Fruit fly (Drosophila melanogaster) whole organism, embryonic: Measurements from ENCODE around the gene mag.

Source experiments
- Abd-B ChIP-seq: fragments of 200-800 bp; sonication (Bioruptor generic); optimal IDR thresholded peaks from 2 replicates; lab custom pipeline; 2018; ENCODE audit warnings: missing biosample characterization, mild to moderate bottlenecking, missing genetic modification characterization, moderate library complexity
- CG10209 ChIP-seq: fragments of 200-800 bp; sonication (Bioruptor generic); optimal IDR thresholded peaks from 3 replicates; lab custom pipeline; 2017; ENCODE audit warnings: missing biosample characterization, mild to moderate bottlenecking, missing genetic modification characterization, missing genetic modification reagents
- CG10431 ChIP-seq: fragments of 200-800 bp; sonication (Bioruptor generic); optimal IDR thresholded peaks from 3 replicates; lab custom pipeline; 2018; ENCODE audit warnings: missing biosample characterization, mild to moderate bottlenecking, missing genetic modification characterization
- CG12769 ChIP-seq: fragments of 200-800 bp; sonication (Bioruptor generic); optimal IDR thresholded peaks from 2 replicates; lab custom pipeline; 2019; ENCODE audit warnings: missing biosample characterization, mild to moderate bottlenecking, missing genetic modification characterization, moderate library complexity
- CG13424 ChIP-seq: fragments of 200-800 bp; sonication (Bioruptor generic); optimal IDR thresholded peaks from 2 replicates; lab custom pipeline; 2019; ENCODE audit warnings: missing biosample characterization, mild to moderate bottlenecking, missing genetic modification characterization, moderate library complexity
- CG13775 ChIP-seq: fragments of 200-800 bp; sonication (Bioruptor generic); optimal IDR thresholded peaks from 3 replicates; lab custom pipeline; 2017; ENCODE audit warnings: missing biosample characterization, mild to moderate bottlenecking, missing genetic modification characterization
- CG14667 ChIP-seq: fragments of 200-800 bp; sonication (Bioruptor generic); IDR thresholded peaks from 2 replicates; pipeline ENCODE4 v1.3.6; 2022; ENCODE audit warnings: missing biosample characterization, missing genetic modification characterization
- CG1529 ChIP-seq: fragments of 200-800 bp; sonication (Bioruptor generic); optimal IDR thresholded peaks from 3 replicates; lab custom pipeline; 2018; ENCODE audit warnings: missing biosample characterization, missing genetic modification characterization
- CG1603 ChIP-seq: fragments of 200-800 bp; sonication (Bioruptor generic); optimal IDR thresholded peaks from 2 replicates; lab custom pipeline; 2019; ENCODE audit warnings: missing biosample characterization, mild to moderate bottlenecking, missing genetic modification characterization, moderate library complexity
- CG17568 ChIP-seq: fragments of 200-800 bp; sonication (Bioruptor generic); optimal IDR thresholded peaks from 2 replicates; lab custom pipeline; 2018; ENCODE audit warnings: missing biosample characterization, mild to moderate bottlenecking, missing genetic modification characterization, moderate library complexity
- CG18619 ChIP-seq: fragments of 200-800 bp; sonication (Bioruptor generic); optimal IDR thresholded peaks from 3 replicates; lab custom pipeline; 2017; ENCODE audit warnings: missing biosample characterization, mild to moderate bottlenecking, missing genetic modification characterization
- CG3838 ChIP-seq: fragments of 200-800 bp; sonication (Bioruptor generic); optimal IDR thresholded peaks from 3 replicates; lab custom pipeline; 2016; ENCODE audit warnings: missing biosample characterization, missing genetic modification characterization
- CG7372 ChIP-seq: fragments of 200-800 bp; sonication (Bioruptor generic); IDR thresholded peaks from 2 replicates; pipeline ENCODE4 v1.3.6; 2022; ENCODE audit warnings: missing biosample characterization, missing genetic modification characterization
- CG8924 ChIP-seq: fragments of 200-800 bp; optimal IDR thresholded peaks from 3 replicates; lab custom pipeline; 2019; ENCODE audit warnings: missing biosample characterization, mild to moderate bottlenecking, missing genetic modification characterization, moderate library complexity
- CG9437 ChIP-seq: fragments of 200-800 bp; sonication (Bioruptor generic); optimal IDR thresholded peaks from 2 replicates; lab custom pipeline; 2018; ENCODE audit warnings: missing biosample characterization, mild to moderate bottlenecking, missing genetic modification characterization
- CTCF ChIP-seq: fragments of 200-800 bp; sonication (Bioruptor generic); optimal IDR thresholded peaks from 2 replicates; lab custom pipeline; 2017; ENCODE audit warnings: missing biosample characterization, mild to moderate bottlenecking, missing genetic modification characterization, moderate library complexity
- Fer1 ChIP-seq: fragments of 200-800 bp; sonication (Bioruptor generic); optimal IDR thresholded peaks from 2 replicates; lab custom pipeline; 2017; ENCODE audit warnings: missing biosample characterization, mild to moderate bottlenecking, missing genetic modification characterization
- Gug ChIP-seq: fragments of 200-800 bp; sonication (Bioruptor generic); IDR thresholded peaks from 4 replicates; pipeline ENCODE4 v1.3.6; 2022; ENCODE audit warnings: missing biosample characterization, missing genetic modification characterization
- Hr3 ChIP-seq: fragments of 200-800 bp; sonication (Bioruptor generic); optimal IDR thresholded peaks from 3 replicates; lab custom pipeline; 2016; ENCODE audit warnings: missing biosample characterization, missing genetic modification characterization
- Max ChIP-seq: fragments of 200-800 bp; sonication (Bioruptor generic); optimal IDR thresholded peaks from 2 replicates; lab custom pipeline; 2016; ENCODE audit warnings: missing biosample characterization, mild to moderate bottlenecking, missing genetic modification characterization
- Med ChIP-seq: fragments of 200-800 bp; sonication (Bioruptor generic); peaks from one replicate; lab custom pipeline; 2016; ENCODE audit warnings: missing biosample characterization, missing genetic modification characterization, mild to moderate bottlenecking, inconsistent platforms, moderate library complexity
- Meics ChIP-seq: fragments of 200-800 bp; sonication (Bioruptor generic); optimal IDR thresholded peaks from 2 replicates; lab custom pipeline; 2017; ENCODE audit warnings: missing biosample characterization, mild to moderate bottlenecking, missing genetic modification characterization
- Oaz ChIP-seq: fragments of 200-800 bp; sonication (Bioruptor generic); IDR thresholded peaks from 2 replicates; pipeline ENCODE4 v1.3.6; 2022; ENCODE audit warnings: missing biosample characterization, missing genetic modification characterization
- Pdp1 ChIP-seq, 2 experiments: fragments of 200-800 bp; sonication (Bioruptor generic); optimal IDR thresholded peaks; 3 replicates each; lab custom pipeline; 2016; ENCODE audit warnings: missing biosample characterization in 2 of 2, missing genetic modification characterization in 2 of 2, mild to moderate bottlenecking in 1 of 2, moderate library complexity in 1 of 2
- Vsx1 ChIP-seq: fragments of 200-800 bp; sonication (Bioruptor generic); optimal IDR thresholded peaks from 2 replicates; lab custom pipeline; 2017; ENCODE audit warnings: missing biosample characterization, mild to moderate bottlenecking, missing genetic modification characterization, missing genetic modification reagents
- crc ChIP-seq: fragments of 200-800 bp; sonication (Bioruptor generic); optimal IDR thresholded peaks from 2 replicates; lab custom pipeline; 2016; ENCODE audit warnings: missing biosample characterization, missing genetic modification characterization
- crp ChIP-seq, 2 experiments: fragments of 200-800 bp; sonication (Bioruptor generic); optimal IDR thresholded peaks; 2 replicates in 1 of 2; 3 replicates in 1 of 2; lab custom pipeline; 2017; ENCODE audit warnings: missing biosample characterization in 2 of 2, missing genetic modification characterization in 2 of 2, mild to moderate bottlenecking in 1 of 2, moderate library complexity in 1 of 2
- disco-r ChIP-seq: fragments of 200-800 bp; sonication (Bioruptor generic); optimal IDR thresholded peaks from 2 replicates; lab custom pipeline; 2016; ENCODE audit warnings: missing biosample characterization, missing genetic modification characterization
- eve ChIP-seq, 2 experiments: fragments of >200 bp; optimal IDR thresholded peaks; 2 replicates each; lab custom pipeline; 2017; ENCODE audit warnings: missing biosample characterization in 2 of 2, missing genetic modification characterization in 2 of 2
- gcm ChIP-seq: fragments of 200-800 bp; sonication (Bioruptor generic); optimal IDR thresholded peaks from 2 replicates; lab custom pipeline; 2019; ENCODE audit warnings: missing biosample characterization, mild to moderate bottlenecking, missing genetic modification characterization, moderate library complexity
- hkb ChIP-seq, 2 experiments: fragments of 200-800 bp in 1 of 2; fragments of >200 bp in 1 of 2; sonication (Bioruptor generic) in 1 of 2; IDR thresholded peaks in 1 of 2; optimal IDR thresholded peaks in 1 of 2; 2 replicates each; pipeline versions ENCODE4 v1.3.6 to Lab custom; 2017 to 2022; ENCODE audit warnings: missing biosample characterization in 1 of 2, missing genetic modification characterization in 1 of 2
- jigr1 ChIP-seq: fragments of 200-800 bp; sonication (Bioruptor generic); IDR thresholded peaks from 3 replicates; pipeline ENCODE4 v1.3.6; 2022; ENCODE audit warnings: missing biosample characterization, missing genetic modification characterization
- jing ChIP-seq: fragments of 200-800 bp; sonication (Bioruptor generic); optimal IDR thresholded peaks from 2 replicates; lab custom pipeline; 2018; ENCODE audit warnings: missing biosample characterization, mild to moderate bottlenecking, missing genetic modification characterization
- pho ChIP-seq: fragments of 200-800 bp; sonication (Bioruptor generic); optimal IDR thresholded peaks from 2 replicates; lab custom pipeline; 2016; ENCODE audit warnings: missing biosample characterization, missing genetic modification characterization
- pnt ChIP-seq: fragments of 200-800 bp; sonication (Bioruptor generic); optimal IDR thresholded peaks from 3 replicates; lab custom pipeline; 2016; ENCODE audit warnings: missing biosample characterization, missing genetic modification characterization
- prd ChIP-seq, 3 experiments: fragments of >200 bp in 2 of 3; fragments of 200-800 bp in 1 of 3; sonication (Bioruptor generic) in 1 of 3; optimal IDR thresholded peaks in 2 of 3; IDR thresholded peaks in 1 of 3; 2 replicates in 2 of 3; 3 replicates in 1 of 3; pipeline versions ENCODE4 v1.3.6 to Lab custom; 2017 to 2022; ENCODE audit warnings: missing biosample characterization in 1 of 3, missing genetic modification characterization in 1 of 3
- rib ChIP-seq: fragments of 200-800 bp; sonication (Bioruptor generic); IDR thresholded peaks from 2 replicates; pipeline ENCODE4 v1.3.6; 2022; ENCODE audit warnings: missing biosample characterization, missing genetic modification characterization
- sens ChIP-seq: fragments of 200-800 bp; sonication (Bioruptor generic); peaks from one replicate; lab custom pipeline; 2016; ENCODE audit warnings: missing biosample characterization, missing genetic modification characterization
- sna ChIP-seq: fragments of 200-800 bp; sonication (Bioruptor generic); IDR thresholded peaks from 2 replicates; pipeline ENCODE4 v1.3.6; 2022; ENCODE audit warnings: missing biosample characterization, missing genetic modification characterization; ENCODE audit not compliant: partially characterized antibody
- toy ChIP-seq: fragments of 200-800 bp; sonication (Bioruptor generic); IDR thresholded peaks from 2 replicates; pipeline ENCODE4 v1.3.6; 2022; ENCODE audit warnings: missing biosample characterization, missing genetic modification characterization
- tup ChIP-seq: fragments of 200-800 bp; sonication (Bioruptor generic); optimal IDR thresholded peaks from 2 replicates; lab custom pipeline; 2016; ENCODE audit warnings: missing biosample characterization, mild to moderate bottlenecking, missing genetic modification characterization, moderate library complexity
- unc-4 ChIP-seq: fragments of 200-800 bp; sonication (Bioruptor generic); IDR thresholded peaks from 2 replicates; pipeline ENCODE4 v1.3.6; 2022; ENCODE audit warnings: missing biosample characterization, missing genetic modification characterization; ENCODE audit not compliant: partially characterized antibody
- vnd ChIP-seq: fragments of 200-800 bp; sonication (Bioruptor generic); IDR thresholded peaks from 3 replicates; pipeline ENCODE4 v1.3.6; 2022; ENCODE audit warnings: missing biosample characterization, missing genetic modification characterization; ENCODE audit not compliant: partially characterized antibody
- z ChIP-seq: fragments of 200-800 bp; sonication (Bioruptor generic); IDR thresholded peaks from 3 replicates; pipeline ENCODE4 v1.3.6; 2022; ENCODE audit warnings: missing biosample characterization, missing genetic modification characterization

The mag gene

dm6 chr3L:20473021-20473799, 12.7 kb downstream of the mag start, which contains the start of the genes CG32428 and CG5969 (continued):
- no peak for TF ChIP-seq sna (GFP tag; lab: Robert Waterston, UW)
- peak; percentile 70 for TF ChIP-seq CG8924
- TF ChIP-seq Med: peak; percentile 82
- peak; percentile 58 for TF ChIP-seq CG13775 (GFP tag; lab: Kevin White, UChicago)
- peak; percentile 65 for TF ChIP-seq Abd-B (GFP tag; lab: Kevin White, UChicago)

- TF ChIP-seq CG18619 (GFP tag; lab: Kevin White, UChicago) (no peak), Pdp1 (GFP tag; optimal IDR thresholded peaks at IDR 0.05; lab: Kevin White, UChicago) (peak in 1 of 2 experiments; percentile 99), Med (peak; percentile 19), disco-r (GFP tag; lab: Kevin White, UChicago) (no peak), crc (no peak), CG17568 (GFP tag; lab: Kevin White, UChicago) (peak; percentile 75), rib (no peak), jigr1 (GFP tag; lab: Robert Waterston, UW) (no peak), CG10431 (GFP tag; lab: Kevin White, UChicago) (peak; percentile 76), eve (GFP tag; optimal IDR thresholded peaks at IDR 0.05; lab: Kevin White, UChicago) (peak in 1 of 2 experiments; percentile 86), sens (peak; percentile 37), tup (GFP tag; lab: Kevin White, UChicago) (no peak), gcm (peak; percentile 80), CG3838 (GFP tag; lab: Kevin White, UChicago) (peak; percentile 53)
Measured at dm6 chr3L:20474197-20474788, 13.8 kb downstream of the mag start, which contains the start of gene isoQC. isoQC (plus strand) TSS chr3L:20474466.

- TF ChIP-seq Gug: peak; percentile 96
- TF ChIP-seq CTCF (GFP tag; lab: Kevin White, UChicago): peak; percentile 27
- TF ChIP-seq crp (GFP tag; optimal IDR thresholded peaks at IDR 0.05; lab: Kevin White, UChicago): peak; percentile 46 to 93
- no peak for TF ChIP-seq vnd (GFP tag; lab: Robert Waterston, UW)
- no peak for TF ChIP-seq prd (optimal IDR thresholded peaks at IDR 0.05; lab: Kevin White, UChicago)
- TF ChIP-seq prd (GFP tag; IDR thresholded peaks at IDR 0.05; lab: Robert Waterston, UW): no peak
- TF ChIP-seq CG9437 (GFP tag; lab: Kevin White, UChicago): peak; percentile 77
- TF ChIP-seq z: no peak
- peak; percentile 53 for TF ChIP-seq Vsx1 (GFP tag; lab: Kevin White, UChicago)
- peak; percentile 89 for TF ChIP-seq CG13424
- TF ChIP-seq eve (GFP tag; optimal IDR thresholded peaks at IDR 0.05; lab: Kevin White, UChicago): no peak
- TF ChIP-seq CG10209 (GFP tag; lab: Kevin White, UChicago): peak; percentile 83
- no peak for TF ChIP-seq hkb (optimal IDR thresholded peaks at IDR 0.05; lab: Kevin White, UChicago)
- TF ChIP-seq hkb (GFP tag; IDR thresholded peaks at IDR 0.05; lab: Robert Waterston, UW): no peak
- peak; percentile 90 for TF ChIP-seq Hr3 (GFP tag; lab: Kevin White, UChicago)
- peak; percentile 56 for TF ChIP-seq jing (GFP tag; lab: Kevin White, UChicago)
- TF ChIP-seq Meics (GFP tag; lab: Kevin White, UChicago): peak; percentile 90
- no peak for TF ChIP-seq CG14667 (GFP tag; lab: Robert Waterston, UW)
- TF ChIP-seq toy (GFP tag; lab: Robert Waterston, UW): no peak
- peak; percentile 79 for TF ChIP-seq pnt
- TF ChIP-seq Oaz (GFP tag; lab: Robert Waterston, UW): no peak
- TF ChIP-seq pho (GFP tag; lab: Kevin White, UChicago): peak; percentile 90
- TF ChIP-seq unc-4: no peak
- no peak for TF ChIP-seq CG7372
- TF ChIP-seq CG12769 (tag; lab: Kevin White, UChicago): peak; percentile 90
- TF ChIP-seq Max (GFP tag; lab: Kevin White, UChicago): peak; percentile 77
- TF ChIP-seq CG1603 (tag; lab: Kevin White, UChicago): peak; percentile 85
- TF ChIP-seq Fer1 (GFP tag; lab: Kevin White, UChicago): peak; percentile 90
- peak; percentile 73 for TF ChIP-seq CG1529 (GFP tag; lab: Kevin White, UChicago)
Measured at dm6 chr3L:20474789-20475208, 14.3 kb downstream of the mag start.
